Worm (Caenorhabditis elegans): ENCODE measurements around the gene K07D4.2.

K07D4.2 gene

DNA sequence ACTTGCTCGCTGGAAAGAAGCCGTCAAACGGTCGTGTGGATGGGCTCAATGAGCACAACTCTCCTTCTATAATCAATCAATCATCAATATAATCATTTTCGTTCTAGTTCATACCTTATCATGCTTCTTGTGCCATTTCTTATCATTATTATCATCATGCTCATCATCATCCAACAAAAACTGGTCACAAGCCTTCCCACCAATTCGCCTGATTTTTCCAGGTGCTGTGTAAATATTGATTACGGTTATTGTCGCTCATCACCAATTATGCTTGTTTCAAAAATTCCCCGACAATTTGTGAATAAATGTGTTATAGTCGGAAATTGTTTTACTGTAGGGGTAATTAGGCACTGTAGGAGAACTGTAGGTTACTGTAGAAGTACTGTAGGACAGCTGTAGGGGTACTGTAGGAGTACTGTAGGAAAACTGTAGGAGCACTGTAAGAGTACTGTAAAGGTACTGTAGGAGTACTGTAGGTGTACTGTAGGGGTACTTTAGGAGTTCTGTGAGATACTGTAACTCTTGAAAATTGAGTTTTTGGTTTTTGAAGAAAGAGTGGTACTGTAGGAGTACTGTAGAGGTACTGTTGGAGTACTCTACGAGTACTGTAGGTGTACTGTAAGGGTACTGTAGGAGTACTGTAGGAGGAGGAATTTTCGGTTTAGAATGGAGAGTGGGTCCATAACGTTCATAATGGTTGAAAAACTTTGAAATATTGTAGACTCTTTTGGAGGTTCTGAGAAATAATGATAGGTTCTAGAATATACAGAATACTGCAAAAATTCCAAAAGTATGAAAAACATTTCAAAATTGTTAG, 48.9 kb upstream of the K07D4.2 start (continued):
- no peak for TF ChIP-seq ZK546.5 (tag; optimal IDR thresholded peaks at IDR 0.05)
- TF ChIP-seq F37D6.2 (tag; optimal IDR thresholded peaks at IDR 0.05): no peak
- 0 out of 2 replicates have a peak, but pooled peaks have one; percentile 41 for TF ChIP-seq mdt-29 (GFP tag; IDR thresholded peaks at IDR 0.05)
- no peak for TF ChIP-seq T20F7.1 (GFP tag; optimal IDR thresholded peaks at IDR 0.05)
- TF ChIP-seq lin-1 (GFP tag; IDR thresholded peaks at IDR 0.05): peak; percentile 49; the same call in 1 of the 2 replicates
- no peak for TF ChIP-seq spr-1 (tag; optimal IDR thresholded peaks at IDR 0.05)
- peak; percentile 5 for TF ChIP-seq lin-13 (GFP tag; optimal IDR thresholded peaks at IDR 0.05)
- no peak for TF ChIP-seq tag-97 (GFP tag; IDR thresholded peaks at IDR 0.05)
- TF ChIP-seq mes-2 (tag; optimal IDR thresholded peaks at IDR 0.05; ENCODE audit: poor library complexity, severe bottlenecking): no peak
- TF ChIP-seq tra-1 (GFP tag; IDR thresholded peaks at IDR 0.05): 0 out of 2 replicates have a peak, but pooled peaks have one; percentile 18
- no peak for TF ChIP-seq aha-1 (tag)
- no peak for TF ChIP-seq nhr-111 (GFP tag; optimal IDR thresholded peaks at IDR 0.05)
- no peak for TF ChIP-seq nhr-41 (GFP tag; IDR thresholded peaks at IDR 0.05)
- TF ChIP-seq skn-1 (tag; optimal IDR thresholded peaks at IDR 0.05): no peak

DNA sequence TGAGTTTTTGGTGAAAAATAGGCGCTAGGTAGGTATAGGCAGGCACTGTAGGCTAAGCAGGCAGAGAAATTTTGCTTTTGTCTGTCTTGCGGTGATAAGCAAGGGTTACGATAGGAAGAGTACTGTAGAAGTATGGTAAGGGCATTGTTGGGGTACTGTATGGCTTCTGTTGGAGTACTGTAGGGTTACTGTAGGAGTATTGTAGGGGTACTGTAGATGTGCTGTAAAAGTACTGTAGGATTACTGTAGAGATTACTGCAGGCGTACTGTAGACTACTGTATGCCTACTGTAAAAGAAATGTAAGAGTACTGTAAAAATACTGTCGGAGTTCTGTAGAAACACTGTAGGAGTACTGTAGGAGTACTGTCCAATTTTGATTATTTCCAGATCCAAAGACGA, 47.2 kb upstream of the K07D4.2 start:
- TF ChIP-seq F37D6.2 (tag; optimal IDR thresholded peaks at IDR 0.05) (no peak), ZK337.2 (GFP tag; IDR thresholded peaks at IDR 0.05) (no peak), Y75B8A.6 (GFP tag; IDR thresholded peaks at IDR 0.05) (no peak), lsy-2 (tag; optimal IDR thresholded peaks at IDR 0.05) (peak in 1 of 2 experiments; percentile 39), zfp-3 (GFP tag; conservative IDR thresholded peaks at IDR 0.05) (peak; percentile 48; the same call in 1 of the 2 replicates), unc-62 (GFP tag; optimal IDR thresholded peaks at IDR 0.05 in 1 of 2) (peak in 1 of 2 experiments; percentile 58), unc-62 (tag; optimal IDR thresholded peaks at IDR 0.05) (no peak)

DNA sequence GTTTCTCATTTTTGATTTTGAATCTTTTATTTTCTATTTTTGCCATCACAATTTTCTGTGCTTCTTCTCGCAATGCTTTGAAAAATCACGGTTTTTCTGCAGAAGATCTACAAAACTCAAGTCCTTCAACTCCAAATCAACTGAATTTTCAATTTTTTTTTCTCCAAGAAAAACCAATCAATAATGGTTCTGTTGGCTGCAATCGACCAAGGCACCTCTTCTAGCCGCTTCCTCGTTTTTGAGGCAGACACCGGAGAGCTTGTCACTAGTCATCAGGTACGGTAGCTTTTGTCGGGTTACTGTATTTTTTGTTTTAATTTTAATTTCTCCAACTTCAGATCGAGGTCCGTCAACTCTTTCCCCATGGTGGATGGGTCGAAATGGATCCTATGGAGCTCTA, 46.5 kb upstream of the K07D4.2 start, which contains the start of gene R11F4.1:
Gene R11F4.1 (plus strand): TSS at position 103 of the 400 bp plus-strand sequence.
- no peak for TF ChIP-seq ceh-62 (tag; optimal IDR thresholded peaks at IDR 0.05)
- TF ChIP-seq daf-19 (GFP tag; conservative IDR thresholded peaks at IDR 0.05): no peak
- no peak for TF ChIP-seq tra-1 (GFP tag; IDR thresholded peaks at IDR 0.05)
- TF ChIP-seq ztf-7 (tag; optimal IDR thresholded peaks at IDR 0.05): no peak
- no peak for TF ChIP-seq lin-15B (tag; optimal IDR thresholded peaks at IDR 0.05)
- TF ChIP-seq lim-7 (GFP tag; IDR thresholded peaks at IDR 0.05): no peak
- TF ChIP-seq aly-2 (tag; optimal IDR thresholded peaks at IDR 0.05): no peak
- peak; percentile 97 for TF ChIP-seq aha-1 (tag)

DNA sequence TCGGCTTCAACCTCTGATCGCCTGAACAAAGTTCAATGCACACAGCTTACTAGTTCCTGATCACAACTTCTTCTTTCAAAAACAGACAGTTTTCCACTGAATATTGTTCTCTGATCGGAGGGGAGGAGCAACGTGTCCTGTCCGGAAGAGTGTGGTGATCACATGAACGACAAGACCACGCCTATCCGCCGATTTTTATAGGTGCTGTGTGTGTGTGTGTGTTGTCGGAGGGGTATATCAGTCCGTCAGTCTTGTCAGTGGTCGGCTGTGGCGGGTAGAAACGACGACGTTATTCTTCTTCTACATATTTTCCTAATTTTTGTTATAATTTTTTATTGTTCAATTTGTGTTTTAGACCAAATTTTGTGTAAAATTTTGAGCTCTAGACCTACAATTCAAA, 45.5 kb upstream of the K07D4.2 start:
- TF ChIP-seq snpc-1.2 (GFP tag; IDR thresholded peaks at IDR 0.05) (no peak), daf-16 (GFP tag; optimal IDR thresholded peaks at IDR 0.05) (no peak), daf-16 (tag; optimal IDR thresholded peaks at IDR 0.05) (peak; percentile 34), nhr-77 (tag; optimal IDR thresholded peaks at IDR 0.05) (peak; percentile 39), hlh-30 (tag; optimal IDR thresholded peaks at IDR 0.05; ENCODE audit: insufficient read depth) (peak; percentile 82), arid-1 (GFP tag; conservative IDR thresholded peaks at IDR 0.05) (no peak), unc-62 (GFP tag; optimal IDR thresholded peaks at IDR 0.05 in 1 of 2) (peak in 1 of 2 experiments; percentile 24), unc-62 (tag; optimal IDR thresholded peaks at IDR 0.05) (no peak), hlh-11 (tag; optimal IDR thresholded peaks at IDR 0.05) (peak; percentile 73), lin-15B (tag; optimal IDR thresholded peaks at IDR 0.05) (no peak), ama-1 (optimal IDR thresholded peaks at IDR 0.05) (peak; percentile 1), mdl-1 (tag; optimal IDR thresholded peaks at IDR 0.05) (peak in 1 of 2 experiments; percentile 41), tra-1 (GFP tag; IDR thresholded peaks at IDR 0.05) (0 out of 2 replicates have a peak, but pooled peaks have one; percentile 25), mxl-3 (GFP tag; optimal IDR thresholded peaks at IDR 0.05) (peak; percentile 88), nhr-237 (tag; optimal IDR thresholded peaks at IDR 0.05) (no peak), ctbp-1 (GFP tag; IDR thresholded peaks at IDR 0.05) (no peak), dmd-6 (GFP tag; IDR thresholded peaks at IDR 0.05) (peak; percentile 51; the same call in 1 of the 2 replicates), nhr-28 (tag; optimal IDR thresholded peaks at IDR 0.05) (peak; percentile 73), dve-1 (tag; optimal IDR thresholded peaks at IDR 0.05; ENCODE audit: insufficient read depth) (peak; percentile 35), nhr-48 (tag; optimal IDR thresholded peaks at IDR 0.05) (peak; percentile 56)

All from whole organism, L4 larva.